Fruit fly (Drosophila melanogaster): ENCODE data around the gene Rab1.

Rab1 gene

DNA sequence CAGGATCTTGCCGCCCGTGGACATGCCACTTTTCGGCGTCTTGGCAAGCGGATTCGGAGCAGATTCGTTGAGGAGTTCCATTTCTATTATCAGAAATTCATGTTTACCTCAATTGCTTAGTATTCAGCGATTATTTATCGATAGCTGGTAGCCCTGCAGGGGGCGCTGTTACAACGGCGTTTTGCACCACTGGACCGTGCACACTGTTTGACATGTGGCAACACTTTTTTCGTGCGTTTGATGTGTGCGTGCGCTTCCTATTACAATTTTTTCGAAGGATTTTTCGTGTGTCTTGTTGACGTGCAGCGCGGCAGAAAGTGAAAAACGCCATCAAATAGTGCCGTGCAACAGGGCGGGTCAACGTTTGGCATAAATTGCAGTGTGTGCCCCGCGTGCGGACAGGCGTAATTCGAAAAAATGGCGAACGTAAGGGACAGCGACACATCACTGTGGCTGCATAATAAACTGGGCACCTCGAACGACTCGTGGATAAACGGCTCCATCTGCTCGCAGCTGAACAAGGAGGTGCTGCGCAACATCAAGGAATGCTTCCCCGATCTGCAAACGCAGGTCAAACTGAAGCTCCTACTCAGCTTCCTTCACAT, 45.3 kb downstream of the Rab1 start, which contains the start of the genes CG3337 and Nelf-A (continued):
- peak; percentile 70 for TF ChIP-seq CG18619 (GFP tag; optimal IDR thresholded peaks at IDR 0.05)
- peak; percentile 66 for TF ChIP-seq Sin3A (optimal IDR thresholded peaks at IDR 0.05)
- peak; percentile 56 for TF ChIP-seq nerfin-1 (tag; optimal IDR thresholded peaks at IDR 0.05)
- peak; percentile 77 for TF ChIP-seq Myb (GFP tag; optimal IDR thresholded peaks at IDR 0.05)

DNA sequence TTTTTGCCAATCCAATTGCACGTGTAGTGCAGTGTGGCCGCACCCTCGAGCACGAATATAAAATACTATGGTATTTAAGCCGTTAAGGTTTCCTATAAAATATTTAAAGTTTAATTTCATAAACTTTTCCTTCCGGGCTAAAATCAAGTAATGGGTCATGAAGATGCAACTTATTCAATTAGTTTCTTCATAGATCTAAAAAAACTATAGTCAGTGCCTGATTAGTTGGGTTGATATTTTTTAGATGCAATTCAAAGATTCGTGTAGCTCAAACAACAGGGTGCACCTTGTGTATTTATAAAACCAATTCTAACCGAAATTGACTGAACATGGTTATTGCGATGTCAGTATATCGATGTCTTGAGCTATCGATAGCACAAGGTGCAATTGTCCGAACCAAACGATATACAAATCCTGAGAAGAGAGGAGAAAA, 50.1 kb downstream of the Rab1 start, which contains the start of the genes Smyd5 and Oga:
Smyd5 (minus strand) TSS at position 59 of the 433 bp plus-strand sequence.
Oga (plus strand) TSS at position 345 of the 433 bp plus-strand sequence.
- TF ChIP-seq CG33213 (GFP tag; optimal IDR thresholded peaks at IDR 0.05) (peak; percentile 59), CG30403 (GFP tag; optimal IDR thresholded peaks at IDR 0.05) (peak; percentile 44), MBD-R2 (GFP tag; IDR thresholded peaks at IDR 0.05) (peak; percentile 68), trem (tag; optimal IDR thresholded peaks at IDR 0.05) (peak; percentile 32), Deaf1 (tag; optimal IDR thresholded peaks at IDR 0.05) (no peak), HmgD (GFP tag; optimal IDR thresholded peaks at IDR 0.05) (peak; percentile 17), Ravus (GFP tag; IDR thresholded peaks at IDR 0.05) (no peak), CG34422 (GFP tag; IDR thresholded peaks at IDR 0.05) (0 out of 3 replicates have a peak, but pooled peaks have one; percentile 45), vvl (GFP tag; IDR thresholded peaks at IDR 0.05) (peak; percentile 37; the same call in 1 of the 2 replicates), CG16863 (GFP tag; optimal IDR thresholded peaks at IDR 0.05) (peak; percentile 38), unc-4 (GFP tag; IDR thresholded peaks at IDR 0.05; ENCODE audit: partially characterized antibody) (peak; percentile 96), Camta (GFP tag; optimal IDR thresholded peaks at IDR 0.05) (peak; percentile 17), E2f2 (GFP tag; IDR thresholded peaks at IDR 0.05) (peak; percentile 55), CG32767 (GFP tag; IDR thresholded peaks at IDR 0.05) (no peak), Drgx (GFP tag; IDR thresholded peaks at IDR 0.05) (no peak), Optix (GFP tag; IDR thresholded peaks at IDR 0.05) (no peak), CG12236 (GFP tag; optimal IDR thresholded peaks at IDR 0.05) (peak; percentile 4), C15 (GFP tag; IDR thresholded peaks at IDR 0.05) (no peak), cg (GFP tag; optimal IDR thresholded peaks at IDR 0.05) (no peak), CG1832 (GFP tag; optimal IDR thresholded peaks at IDR 0.05) (no peak), CG34376 (GFP tag; optimal IDR thresholded peaks at IDR 0.05) (peak; percentile 23), Bgb (GFP tag; IDR thresholded peaks at IDR 0.05; ENCODE audit: partially characterized antibody) (peak; percentile 97), CG6854 (GFP tag; optimal IDR thresholded peaks at IDR 0.05) (no peak), Dek (tag; optimal IDR thresholded peaks at IDR 0.05) (peak; percentile 1), Lim3 (GFP tag; IDR thresholded peaks at IDR 0.05) (no peak), CG18262 (tag; optimal IDR thresholded peaks at IDR 0.05) (peak; percentile 24), CG8290 (GFP tag; optimal IDR thresholded peaks at IDR 0.05) (peak; percentile 27), CG8290 (tag; optimal IDR thresholded peaks at IDR 0.05) (peak in 1 of 2 experiments; percentile 23), pho (GFP tag; optimal IDR thresholded peaks at IDR 0.05) (peak; percentile 39), sug (tag; optimal IDR thresholded peaks at IDR 0.05) (peak; percentile 64), tna (GFP tag; IDR thresholded peaks at IDR 0.05; ENCODE audit: partially characterized antibody) (peak; percentile 93), exex (tag; optimal IDR thresholded peaks at IDR 0.05) (no peak), CG9609 (GFP tag; optimal IDR thresholded peaks at IDR 0.05) (peak; percentile 26), crp (GFP tag; optimal IDR thresholded peaks at IDR 0.05) (no peak), ci (GFP tag; IDR thresholded peaks at IDR 0.05) (peak; percentile 77), HLH54F (GFP tag; optimal IDR thresholded peaks at IDR 0.05) (peak; percentile 47), GATAe (GFP tag; conservative IDR thresholded peaks at IDR 0.05) (no peak), CG13775 (GFP tag; optimal IDR thresholded peaks at IDR 0.05) (no peak), NFAT (GFP tag; IDR thresholded peaks at IDR 0.05) (peak; percentile 32; the same call in 1 of the 2 replicates), CG2875 (GFP tag; optimal IDR thresholded peaks at IDR 0.05) (peak; percentile 27), CG7987 (GFP tag; optimal IDR thresholded peaks at IDR 0.05) (peak; percentile 30), dysf (GFP tag; IDR thresholded peaks at IDR 0.05) (peak; percentile 39; the same call in 1 of the 3 replicates), Side (GFP tag; optimal IDR thresholded peaks at IDR 0.05) (peak; percentile 57), Hand (GFP tag; optimal IDR thresholded peaks at IDR 0.05) (no peak), CG7928 (GFP tag; optimal IDR thresholded peaks at IDR 0.05) (peak; percentile 11)

Data from whole organism, embryonic.